Fruit fly (Drosophila melanogaster) whole organism, prepupa: Measurements from ENCODE around the gene EMC3.

ENCODE experiments used
- Blimp-1 ChIP-seq: fragments of 200-800 bp; sonication (Bioruptor generic); optimal IDR thresholded peaks from 3 replicates; lab custom pipeline; 2017; ENCODE audit warnings: missing biosample characterization, missing genetic modification characterization, mild to moderate bottlenecking, moderate library complexity, missing genetic modification reagents
- CG10631 ChIP-seq: fragments of 200-800 bp; sonication (Bioruptor generic); optimal IDR thresholded peaks from 2 replicates; lab custom pipeline; 2016; ENCODE audit warnings: missing biosample characterization, missing genetic modification characterization
- CG10669 ChIP-seq: fragments of 200-800 bp; sonication (Bioruptor generic); optimal IDR thresholded peaks from 3 replicates; lab custom pipeline; 2018; ENCODE audit warnings: missing biosample characterization, mild to moderate bottlenecking, missing genetic modification characterization, moderate library complexity
- CG11294 ChIP-seq: fragments of 200-800 bp; sonication (Bioruptor generic); IDR thresholded peaks from 2 replicates; pipeline ENCODE4 v1.3.6; 2022; ENCODE audit warnings: missing biosample characterization, missing genetic modification characterization
- CG11762 ChIP-seq: fragments of 200-800 bp; sonication (Bioruptor generic); optimal IDR thresholded peaks from 3 replicates; lab custom pipeline; 2016; ENCODE audit warnings: missing biosample characterization, missing genetic modification characterization; ENCODE audit not compliant: insufficient read depth
- CG1621 ChIP-seq: fragments of 200-800 bp; sonication (Bioruptor generic); optimal IDR thresholded peaks from 3 replicates; lab custom pipeline; 2018; ENCODE audit warnings: missing biosample characterization, mild to moderate bottlenecking, missing genetic modification characterization
- CG3032 ChIP-seq: fragments of 200-800 bp; optimal IDR thresholded peaks from 2 replicates; lab custom pipeline; 2019; ENCODE audit warnings: missing biosample characterization, mild to moderate bottlenecking, missing genetic modification characterization, moderate library complexity
- CG31627 ChIP-seq: fragments of 200-800 bp; sonication (Bioruptor generic); optimal IDR thresholded peaks from 3 replicates; lab custom pipeline; 2016; ENCODE audit warnings: missing biosample characterization, missing genetic modification characterization
- CG32006 ChIP-seq: fragments of 200-800 bp; sonication (Bioruptor generic); optimal IDR thresholded peaks from 3 replicates; lab custom pipeline; 2017; ENCODE audit warnings: missing biosample characterization, mild to moderate bottlenecking, missing genetic modification characterization
- CG4318 ChIP-seq: fragments of 200-800 bp; sonication (Bioruptor generic); optimal IDR thresholded peaks from 3 replicates; lab custom pipeline; 2017; ENCODE audit warnings: missing biosample characterization, mild to moderate bottlenecking, missing genetic modification characterization
- CG6276 ChIP-seq: fragments of 200-800 bp; sonication (Bioruptor generic); optimal IDR thresholded peaks from 2 replicates; lab custom pipeline; 2017; ENCODE audit warnings: missing biosample characterization, mild to moderate bottlenecking, missing genetic modification characterization
- CG6792 ChIP-seq: fragments of 200-800 bp; sonication (Bioruptor generic); optimal IDR thresholded peaks from 3 replicates; lab custom pipeline; 2016; ENCODE audit warnings: missing biosample characterization, missing genetic modification characterization
- CG6808 ChIP-seq: fragments of 200-800 bp; sonication (Bioruptor generic); optimal IDR thresholded peaks from 3 replicates; lab custom pipeline; 2017; ENCODE audit warnings: missing biosample characterization, missing genetic modification characterization, mild to moderate bottlenecking, moderate library complexity, missing genetic modification reagents
- CG6854 ChIP-seq: fragments of 200-800 bp; sonication (Bioruptor generic); optimal IDR thresholded peaks from 2 replicates; lab custom pipeline; 2017; ENCODE audit warnings: missing biosample characterization, mild to moderate bottlenecking, missing genetic modification characterization
- CG8319 ChIP-seq: fragments of 200-800 bp; sonication (Bioruptor generic); optimal IDR thresholded peaks from 3 replicates; lab custom pipeline; 2016; ENCODE audit warnings: missing biosample characterization, missing genetic modification characterization
- CG9139 ChIP-seq: fragments of 200-800 bp; sonication (Bioruptor generic); optimal IDR thresholded peaks from 3 replicates; lab custom pipeline; 2017; ENCODE audit warnings: missing biosample characterization, mild to moderate bottlenecking, missing genetic modification characterization
- Eip78C ChIP-seq: fragments of 200-800 bp; sonication (Bioruptor generic); peaks from one replicate; lab custom pipeline; 2016; ENCODE audit warnings: missing biosample characterization, missing genetic modification characterization
- Ets96B ChIP-seq: fragments of 200-800 bp; optimal IDR thresholded peaks from 2 replicates; lab custom pipeline; 2019; ENCODE audit warnings: missing biosample characterization, mild to moderate bottlenecking, missing genetic modification characterization, moderate library complexity
- Lpt ChIP-seq: fragments of 200-800 bp; sonication (Bioruptor generic); optimal IDR thresholded peaks from 3 replicates; lab custom pipeline; 2016; ENCODE audit warnings: missing biosample characterization, missing genetic modification characterization
- Met ChIP-seq: fragments of 200-800 bp; sonication (Bioruptor generic); optimal IDR thresholded peaks from 3 replicates; lab custom pipeline; 2016; ENCODE audit warnings: missing biosample characterization, missing genetic modification characterization
- OdsH ChIP-seq: fragments of 200-800 bp; sonication (Bioruptor generic); optimal IDR thresholded peaks from 3 replicates; lab custom pipeline; 2016; ENCODE audit warnings: missing biosample characterization, missing genetic modification characterization
- Smox ChIP-seq: fragments of 200-800 bp; sonication (Bioruptor generic); optimal IDR thresholded peaks from 3 replicates; lab custom pipeline; 2016; ENCODE audit warnings: missing biosample characterization, missing genetic modification characterization
- Sox102F ChIP-seq: fragments of 200-800 bp; sonication (Bioruptor generic); optimal IDR thresholded peaks from 2 replicates; lab custom pipeline; 2016; ENCODE audit warnings: missing biosample characterization, mild to moderate bottlenecking, missing genetic modification characterization
- Sox14 ChIP-seq: fragments of 200-800 bp; sonication (Bioruptor generic); optimal IDR thresholded peaks from 3 replicates; lab custom pipeline; 2016; ENCODE audit warnings: missing biosample characterization, missing genetic modification characterization
- achi ChIP-seq: fragments of 200-800 bp; sonication (Bioruptor generic); optimal IDR thresholded peaks from 3 replicates; lab custom pipeline; 2016; ENCODE audit warnings: missing biosample characterization, missing genetic modification characterization
- acj6 ChIP-seq: fragments of 200-800 bp; sonication (Bioruptor generic); optimal IDR thresholded peaks from 3 replicates; lab custom pipeline; 2016; ENCODE audit warnings: missing biosample characterization, missing genetic modification characterization
- dac ChIP-seq: fragments of 200-800 bp; sonication (Bioruptor generic); optimal IDR thresholded peaks from 2 replicates; lab custom pipeline; 2017; ENCODE audit warnings: missing biosample characterization, mild to moderate bottlenecking, missing genetic modification characterization
- dsx ChIP-seq: fragments of 200-800 bp; optimal IDR thresholded peaks from 3 replicates; lab custom pipeline; 2019; ENCODE audit warnings: missing biosample characterization, mild to moderate bottlenecking, missing genetic modification characterization, moderate library complexity; ENCODE audit not compliant: poor library complexity, severe bottlenecking
- eg ChIP-seq: fragments of 200-800 bp; sonication (Bioruptor generic); IDR thresholded peaks from 3 replicates; pipeline ENCODE4 v1.3.6; 2022; ENCODE audit warnings: missing biosample characterization, missing genetic modification characterization
- esn ChIP-seq: fragments of 200-800 bp; sonication (Bioruptor generic); optimal IDR thresholded peaks from 2 replicates; lab custom pipeline; 2016; ENCODE audit warnings: missing biosample characterization, mild to moderate bottlenecking, missing genetic modification characterization, moderate library complexity
- fkh ChIP-seq: fragments of 200-800 bp; sonication (Bioruptor generic); optimal IDR thresholded peaks from 3 replicates; lab custom pipeline; 2017; ENCODE audit warnings: missing biosample characterization, mild to moderate bottlenecking, missing genetic modification characterization, moderate library complexity
- lz ChIP-seq: fragments of 200-800 bp; sonication (Bioruptor generic); optimal IDR thresholded peaks from 3 replicates; lab custom pipeline; 2016; ENCODE audit warnings: missing biosample characterization, missing genetic modification characterization
- net ChIP-seq: fragments of 200-800 bp; sonication (Bioruptor generic); optimal IDR thresholded peaks from 3 replicates; lab custom pipeline; 2016; ENCODE audit warnings: missing biosample characterization, missing genetic modification characterization
- pdm3 ChIP-seq: fragments of 200-800 bp; sonication (Bioruptor generic); optimal IDR thresholded peaks from 3 replicates; lab custom pipeline; 2016; ENCODE audit warnings: missing biosample characterization, missing genetic modification characterization
- salr ChIP-seq, 2 experiments: fragments of 200-800 bp; sonication (Bioruptor generic); optimal IDR thresholded peaks; 3 replicates each; lab custom pipeline; 2016 to 2018; ENCODE audit warnings: missing biosample characterization in 2 of 2, missing genetic modification characterization in 2 of 2, mild to moderate bottlenecking in 1 of 2
- spab ChIP-seq: fragments of 200-800 bp; sonication (Bioruptor generic); optimal IDR thresholded peaks from 2 replicates; lab custom pipeline; 2017; ENCODE audit warnings: missing biosample characterization, mild to moderate bottlenecking, missing genetic modification characterization, missing genetic modification reagents
- ss ChIP-seq, 2 experiments: fragments of 200-800 bp; sonication (Bioruptor generic); optimal IDR thresholded peaks; 2 replicates in 1 of 2; 3 replicates in 1 of 2; lab custom pipeline; 2017 to 2018; ENCODE audit warnings: mild to moderate bottlenecking in 2 of 2, missing biosample characterization in 2 of 2, missing genetic modification characterization in 2 of 2, moderate library complexity in 1 of 2
- svp ChIP-seq: fragments of 200-800 bp; sonication (Bioruptor generic); peaks from one replicate; lab custom pipeline; 2016; ENCODE audit warnings: missing biosample characterization, missing genetic modification characterization
- topi ChIP-seq: fragments of 200-800 bp; sonication (Bioruptor generic); optimal IDR thresholded peaks from 3 replicates; lab custom pipeline; 2016; ENCODE audit warnings: missing biosample characterization, missing genetic modification characterization
- vri ChIP-seq: fragments of 200-800 bp; sonication (Bioruptor generic); optimal IDR thresholded peaks from 3 replicates; lab custom pipeline; 2016; ENCODE audit warnings: missing biosample characterization, mild to moderate bottlenecking, missing genetic modification characterization

EMC3 gene

DNA sequence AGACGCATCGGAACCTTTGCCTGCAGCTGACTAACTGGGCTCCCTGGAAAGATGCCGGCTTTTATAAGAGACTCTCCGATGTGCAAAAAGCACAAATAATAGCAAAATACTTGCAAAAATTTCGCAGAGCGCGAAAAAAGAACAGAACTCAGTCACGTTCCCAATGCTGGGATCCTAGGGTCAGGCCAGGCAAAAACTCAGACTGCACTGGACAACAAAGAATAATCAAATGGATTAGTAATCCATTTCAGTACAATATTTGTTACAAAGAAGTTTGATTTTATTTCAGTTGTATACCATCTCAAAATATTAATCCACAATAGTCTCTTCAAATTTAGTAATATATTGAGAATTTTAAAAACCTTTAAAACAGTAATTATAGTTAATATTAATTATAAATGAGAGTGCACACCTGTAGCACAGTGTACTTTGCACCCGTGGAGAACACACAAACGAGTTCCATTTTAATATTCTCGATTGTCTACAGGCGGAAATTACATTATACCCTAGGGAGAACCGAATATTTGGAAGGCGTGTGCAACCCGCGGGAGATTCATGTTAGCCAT is 38.1 kb downstream of the EMC3 start, which contains the start of gene CG17108:
Gene CG17108 (minus strand): TSS at position 51 of the 566 bp plus-strand sequence.
- TF ChIP-seq CG10669 (GFP tag; lab: Kevin White, UChicago) = no peak
- peak; percentile 80 for TF ChIP-seq svp (GFP tag; lab: Kevin White, UChicago)
- peak; percentile 21 for TF ChIP-seq CG9139 (GFP tag; lab: Kevin White, UChicago)
- TF ChIP-seq esn = no peak
- no peak for TF ChIP-seq eg
- TF ChIP-seq CG6808 (GFP tag; lab: Kevin White, UChicago) = peak; percentile 42
- no peak for TF ChIP-seq CG32006 (GFP tag; lab: Kevin White, UChicago)
- TF ChIP-seq dsx (GFP tag; lab: Kevin White, UChicago) = peak; percentile 8
- no peak for TF ChIP-seq CG11294 (GFP tag; lab: Robert Waterston, UW)
- no peak for TF ChIP-seq CG3032 (tag; lab: Kevin White, UChicago)
- no peak for TF ChIP-seq OdsH (GFP tag; lab: Kevin White, UChicago)
- no peak for TF ChIP-seq net
- no peak for TF ChIP-seq CG6276 (GFP tag; lab: Kevin White, UChicago)
- TF ChIP-seq lz (GFP tag; lab: Kevin White, UChicago) = no peak
- TF ChIP-seq CG11762 = no peak
- TF ChIP-seq dac (GFP tag; lab: Kevin White, UChicago) = no peak
- peak; percentile 30 for TF ChIP-seq Eip78C (GFP tag; lab: Kevin White, UChicago)
- TF ChIP-seq Ets96B = peak; percentile 53
- TF ChIP-seq ss (GFP tag; optimal IDR thresholded peaks at IDR 0.05; lab: Kevin White, UChicago) = peak in 1 of 2 experiments; percentile 22
- TF ChIP-seq Met (GFP tag; lab: Kevin White, UChicago) = no peak
- no peak for TF ChIP-seq vri (GFP tag; lab: Kevin White, UChicago)
- TF ChIP-seq topi (GFP tag; lab: Kevin White, UChicago) = no peak
- no peak for TF ChIP-seq CG4318 (GFP tag; lab: Kevin White, UChicago)
- no peak for TF ChIP-seq CG31627 (GFP tag; lab: Kevin White, UChicago)
- no peak for TF ChIP-seq achi

DNA sequence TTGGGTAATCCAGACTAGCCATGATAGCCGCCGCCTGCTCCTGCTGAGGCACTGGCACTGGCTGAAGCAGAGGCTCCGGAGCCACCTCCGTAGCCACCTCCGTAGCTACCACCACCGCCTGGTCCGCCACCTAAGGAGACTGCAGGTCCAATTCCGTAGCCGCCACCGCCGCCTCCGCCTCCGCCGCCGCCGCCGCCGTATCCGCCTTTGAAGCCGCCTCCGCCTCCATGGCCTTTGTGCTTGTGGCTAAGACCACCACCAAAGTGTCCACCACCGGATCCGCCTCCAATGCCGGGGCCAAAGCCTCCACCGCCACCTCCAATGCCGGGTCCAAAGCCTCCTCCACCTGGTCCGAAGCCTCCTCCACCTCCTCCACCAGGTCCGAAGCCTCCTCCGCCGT is 39.2 kb downstream of the EMC3 start:
- TF ChIP-seq OdsH (GFP tag; lab: Kevin White, UChicago) (no peak), CG6854 (GFP tag; lab: Kevin White, UChicago) (no peak), CG8319 (no peak), acj6 (no peak), CG11294 (GFP tag; lab: Robert Waterston, UW) (no peak), svp (GFP tag; lab: Kevin White, UChicago) (no peak), lz (GFP tag; lab: Kevin White, UChicago) (no peak), spab (GFP tag; lab: Kevin White, UChicago) (no peak), achi (no peak), Sox14 (GFP tag; lab: Kevin White, UChicago) (no peak)

DNA sequence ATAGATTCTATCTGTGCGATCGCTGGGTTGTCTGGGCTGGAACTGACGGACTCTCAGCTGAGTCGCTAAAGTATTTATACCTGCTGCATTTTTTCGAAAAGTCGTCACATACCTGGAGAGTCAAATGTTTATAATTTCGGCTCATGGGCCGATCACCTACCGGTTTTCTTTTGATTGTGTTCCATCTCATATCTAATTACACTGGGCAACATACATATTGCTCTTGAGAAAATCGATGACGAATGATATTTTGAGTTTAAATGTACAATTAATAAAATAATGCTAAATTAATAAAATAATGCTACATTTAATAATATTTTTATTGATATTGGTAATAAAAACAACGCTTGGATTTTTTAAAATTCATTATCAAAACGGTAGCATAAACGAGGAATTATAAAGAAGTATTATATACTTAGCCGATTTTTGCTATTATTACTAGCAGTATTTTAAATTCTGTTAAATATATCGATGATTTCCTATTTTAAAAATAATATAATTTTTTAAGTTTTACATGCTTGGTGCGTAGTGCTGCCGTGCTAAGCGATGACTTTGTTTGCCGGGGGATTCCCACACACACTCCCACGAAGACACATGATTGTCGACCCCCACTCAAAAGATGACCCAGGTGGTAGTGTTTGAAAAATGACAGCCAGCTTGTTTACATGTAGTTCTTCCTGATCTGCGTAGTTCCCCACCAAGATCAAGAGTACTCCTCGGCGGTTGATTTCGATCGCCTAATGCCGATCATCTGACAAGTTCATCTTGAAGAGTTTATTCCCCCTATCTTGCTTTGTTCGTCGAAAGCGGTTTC is 42.8 kb downstream of the EMC3 start, which contains the start of gene CG7294:
Gene CG7294 (minus strand): TSS at position 51 of the 814 bp plus-strand sequence.
- no peak for TF ChIP-seq fkh (GFP tag; lab: Kevin White, UChicago)
- no peak for TF ChIP-seq Sox102F (GFP tag; lab: Kevin White, UChicago)
- no peak for TF ChIP-seq CG6792
- no peak for TF ChIP-seq CG32006 (GFP tag; lab: Kevin White, UChicago)
- TF ChIP-seq Met (GFP tag; lab: Kevin White, UChicago) = no peak
- TF ChIP-seq CG11762 = no peak
- no peak for TF ChIP-seq Lpt (GFP tag; lab: Kevin White, UChicago)
- no peak for TF ChIP-seq svp (GFP tag; lab: Kevin White, UChicago)
- no peak for TF ChIP-seq CG8319
- no peak for TF ChIP-seq CG10631 (GFP tag; lab: Kevin White, UChicago)
- no peak for TF ChIP-seq Smox
- TF ChIP-seq pdm3 = no peak
- TF ChIP-seq Ets96B = no peak
- TF ChIP-seq achi = no peak
- TF ChIP-seq salr (GFP tag; optimal IDR thresholded peaks at IDR 0.05; lab: Kevin White, UChicago) = no peak
- no peak for TF ChIP-seq lz (GFP tag; lab: Kevin White, UChicago)
- no peak for TF ChIP-seq Blimp-1
- no peak for TF ChIP-seq CG1621 (tag; lab: Kevin White, UChicago)
- TF ChIP-seq CG31627 (GFP tag; lab: Kevin White, UChicago) = no peak
